Fruit fly (Drosophila melanogaster) whole organism, embryonic: ENCODE results near the gene Prp5.

Experiments used
- Adf1 ChIP-seq: fragments of 200-800 bp; sonication (Bioruptor generic); IDR thresholded peaks from 2 replicates; pipeline ENCODE4 v1.3.6; 2022; ENCODE audit warnings: missing biosample characterization, missing genetic modification characterization
- Awh ChIP-seq: fragments of 200-800 bp; sonication (Bioruptor generic); IDR thresholded peaks from 2 replicates; pipeline ENCODE4, ENCODE4 v1.3.6; 2022; ENCODE audit warnings: missing biosample characterization, missing genetic modification characterization
- BEAF-32 ChIP-seq: fragments of 200-800 bp; sonication (Bioruptor generic); optimal IDR thresholded peaks from 3 replicates; lab custom pipeline; 2017; ENCODE audit warnings: missing biosample characterization, missing genetic modification characterization, mild to moderate bottlenecking, moderate library complexity, missing genetic modification reagents
- CG10321 ChIP-seq: fragments of 200-800 bp; sonication (Bioruptor generic); IDR thresholded peaks from 2 replicates; pipeline ENCODE4 v1.3.6; 2022; ENCODE audit warnings: missing biosample characterization, missing genetic modification characterization
- CG11398 ChIP-seq: fragments of 200-800 bp; sonication (Bioruptor generic); optimal IDR thresholded peaks from 2 replicates; lab custom pipeline; 2016; ENCODE audit warnings: missing biosample characterization, missing genetic modification characterization
- CG12769 ChIP-seq: fragments of 200-800 bp; sonication (Bioruptor generic); optimal IDR thresholded peaks from 2 replicates; lab custom pipeline; 2019; ENCODE audit warnings: missing biosample characterization, mild to moderate bottlenecking, missing genetic modification characterization, moderate library complexity
- CG17186 ChIP-seq: fragments of 200-800 bp; sonication (Bioruptor generic); optimal IDR thresholded peaks from 3 replicates; lab custom pipeline; 2017; ENCODE audit warnings: missing biosample characterization, missing genetic modification reagents, missing genetic modification characterization
- CG17361 ChIP-seq: fragments of 200-800 bp; sonication (Bioruptor generic); IDR thresholded peaks from 3 replicates; pipeline ENCODE4 v1.3.6; 2022; ENCODE audit warnings: missing biosample characterization, missing genetic modification characterization
- CG17612 ChIP-seq: fragments of 200-800 bp; sonication (Bioruptor generic); IDR thresholded peaks from 2 replicates; pipeline ENCODE4 v1.3.6; 2022; ENCODE audit warnings: missing biosample characterization, missing genetic modification characterization
- CG17802 ChIP-seq: fragments of 200-800 bp; sonication (Bioruptor generic); optimal IDR thresholded peaks from 2 replicates; lab custom pipeline; 2018; ENCODE audit warnings: missing biosample characterization, mild to moderate bottlenecking, missing genetic modification characterization, moderate library complexity
- CG17912 ChIP-seq: fragments of 200-800 bp; sonication (Bioruptor generic); optimal IDR thresholded peaks from 2 replicates; lab custom pipeline; 2018; ENCODE audit warnings: missing biosample characterization, mild to moderate bottlenecking, missing genetic modification characterization
- CG18011 ChIP-seq: fragments of 200-800 bp; sonication (Bioruptor generic); optimal IDR thresholded peaks from 2 replicates; lab custom pipeline; 2017; ENCODE audit warnings: missing biosample characterization, missing genetic modification characterization, mild to moderate bottlenecking, moderate library complexity, missing genotype
- CG2889 ChIP-seq: fragments of 200-800 bp; sonication (Bioruptor generic); IDR thresholded peaks from 3 replicates; pipeline ENCODE4 v1.3.6; 2022; ENCODE audit warnings: missing biosample characterization, missing genetic modification characterization
- CG30020 ChIP-seq: fragments of 200-800 bp; optimal IDR thresholded peaks from 2 replicates; lab custom pipeline; 2019; ENCODE audit warnings: missing biosample characterization, mild to moderate bottlenecking, missing genetic modification characterization, moderate library complexity
- CG31224 ChIP-seq: fragments of 200-800 bp; sonication (Bioruptor generic); IDR thresholded peaks from 2 replicates; pipeline ENCODE4 v1.3.6; 2022; ENCODE audit warnings: missing biosample characterization, missing genetic modification characterization
- CG3163 ChIP-seq: fragments of 200-800 bp; sonication (Bioruptor generic); optimal IDR thresholded peaks from 3 replicates; lab custom pipeline; 2016; ENCODE audit warnings: missing biosample characterization, missing genetic modification characterization
- CG42726 ChIP-seq: fragments of 200-800 bp; sonication (Bioruptor generic); IDR thresholded peaks from 2 replicates; pipeline ENCODE4 v1.3.6; 2022; ENCODE audit warnings: missing biosample characterization, missing genetic modification characterization; ENCODE audit not compliant: partially characterized antibody
- CG4360 ChIP-seq: fragments of 200-800 bp; sonication (Bioruptor generic); IDR thresholded peaks from 2 replicates; pipeline ENCODE4 v1.3.6; 2022; ENCODE audit warnings: missing biosample characterization, missing genetic modification characterization
- CG5953 ChIP-seq: fragments of 200-800 bp; sonication (Bioruptor generic); IDR thresholded peaks from 2 replicates; pipeline ENCODE4 v1.3.6; 2022; ENCODE audit warnings: missing biosample characterization, missing genetic modification characterization
- CG6683 ChIP-seq: fragments of 200-800 bp; sonication (Bioruptor generic); optimal IDR thresholded peaks from 2 replicates; lab custom pipeline; 2017; ENCODE audit warnings: missing biosample characterization, mild to moderate bottlenecking, missing genetic modification characterization, missing genetic modification reagents
- CG7745 ChIP-seq: fragments of 200-800 bp; sonication (Bioruptor generic); optimal IDR thresholded peaks from 2 replicates; lab custom pipeline; 2018; ENCODE audit warnings: missing biosample characterization, mild to moderate bottlenecking, missing genetic modification characterization, moderate library complexity
- CG7786 ChIP-seq: fragments of 200-800 bp; sonication (Bioruptor generic); optimal IDR thresholded peaks from 2 replicates; lab custom pipeline; 2016; ENCODE audit warnings: missing biosample characterization, missing genetic modification characterization
- CG7839 ChIP-seq: fragments of 200-800 bp; sonication (Bioruptor generic); optimal IDR thresholded peaks from 3 replicates; lab custom pipeline; 2018; ENCODE audit warnings: missing biosample characterization, mild to moderate bottlenecking, missing genetic modification characterization, moderate library complexity
- CG7987 ChIP-seq: fragments of 200-800 bp; sonication (Bioruptor generic); optimal IDR thresholded peaks from 2 replicates; lab custom pipeline; 2018; ENCODE audit warnings: missing biosample characterization, mild to moderate bottlenecking, missing genetic modification characterization, moderate library complexity
- CG8089 ChIP-seq: fragments of 200-800 bp; sonication (Bioruptor generic); optimal IDR thresholded peaks from 3 replicates; lab custom pipeline; 2016; ENCODE audit warnings: missing biosample characterization, missing genetic modification characterization
- CG9797 ChIP-seq: fragments of 200-800 bp; sonication (Bioruptor generic); optimal IDR thresholded peaks from 3 replicates; lab custom pipeline; 2018; ENCODE audit warnings: missing biosample characterization, mild to moderate bottlenecking, missing genetic modification characterization
- CTCF ChIP-seq: fragments of 200-800 bp; sonication (Bioruptor generic); optimal IDR thresholded peaks from 2 replicates; lab custom pipeline; 2017; ENCODE audit warnings: missing biosample characterization, mild to moderate bottlenecking, missing genetic modification characterization, moderate library complexity
- CoRest ChIP-seq: fragments of 200-800 bp; sonication (Bioruptor generic); optimal IDR thresholded peaks from 3 replicates; lab custom pipeline; 2018; ENCODE audit warnings: missing biosample characterization, mild to moderate bottlenecking, missing genetic modification characterization, moderate library complexity
- ERR ChIP-seq: fragments of 200-800 bp; sonication (Bioruptor generic); optimal IDR thresholded peaks from 2 replicates; lab custom pipeline; 2016; ENCODE audit warnings: missing biosample characterization, missing genetic modification characterization
- HHEX ChIP-seq: fragments of 200-800 bp; sonication (Bioruptor generic); optimal IDR thresholded peaks from 3 replicates; lab custom pipeline; 2017; ENCODE audit warnings: missing biosample characterization, mild to moderate bottlenecking, missing genetic modification characterization, missing genetic modification reagents
- HLH3B ChIP-seq: fragments of 200-800 bp; sonication (Bioruptor generic); IDR thresholded peaks from 2 replicates; pipeline ENCODE4 v1.3.6; 2022; ENCODE audit warnings: missing biosample characterization, missing genetic modification characterization
- MESR4 ChIP-seq: fragments of 200-800 bp; sonication (Bioruptor generic); optimal IDR thresholded peaks from 2 replicates; lab custom pipeline; 2018; ENCODE audit warnings: missing biosample characterization, mild to moderate bottlenecking, missing genetic modification characterization, moderate library complexity
- Mrtf ChIP-seq: fragments of 200-800 bp; sonication (Bioruptor generic); IDR thresholded peaks from 3 replicates; pipeline ENCODE4 v1.3.6; 2022; ENCODE audit warnings: missing biosample characterization, missing genetic modification characterization
- NFAT ChIP-seq: fragments of 200-800 bp; sonication (Bioruptor generic); IDR thresholded peaks from 2 replicates; pipeline ENCODE4 v1.3.6; 2022; ENCODE audit warnings: missing biosample characterization, missing genetic modification characterization
- Sin3A ChIP-seq: fragments of >200 bp; optimal IDR thresholded peaks from 2 replicates; lab custom pipeline; 2018
- Stat92E ChIP-seq, 3 experiments: fragments of >200 bp in 2 of 3; fragments of 200-800 bp in 1 of 3; sonication (Bioruptor generic) in 1 of 3; optimal IDR thresholded peaks; 2 replicates each; lab custom pipeline; 2017 to 2019; ENCODE audit warnings: missing biosample characterization in 3 of 3, missing genetic modification characterization in 3 of 3, mild to moderate bottlenecking in 1 of 3, moderate library complexity in 1 of 3
- Trl ChIP-seq, 3 experiments: fragments of >200 bp in 2 of 3; fragments of 200-800 bp in 1 of 3; sonication (Bioruptor generic) in 1 of 3; optimal IDR thresholded peaks; 2 replicates in 1 of 3; 3 replicates in 2 of 3; lab custom pipeline; 2016 to 2017; ENCODE audit warnings: missing biosample characterization in 1 of 3, missing genetic modification characterization in 1 of 3
- Xrp1 ChIP-seq: fragments of 200-800 bp; sonication (Bioruptor generic); IDR thresholded peaks from 2 replicates; pipeline ENCODE4 v1.3.6; 2022; ENCODE audit warnings: missing biosample characterization, missing genetic modification characterization
- amos ChIP-seq: fragments of 200-800 bp; sonication (Bioruptor generic); IDR thresholded peaks from 2 replicates; pipeline ENCODE4 v1.3.6; 2022; ENCODE audit warnings: missing biosample characterization, missing genetic modification characterization; ENCODE audit not compliant: partially characterized antibody
- dysf ChIP-seq: fragments of 200-800 bp; sonication (Bioruptor generic); IDR thresholded peaks from 3 replicates; pipeline ENCODE4 v1.3.6; 2022; ENCODE audit warnings: missing biosample characterization, missing genetic modification characterization
- eyg ChIP-seq: fragments of 200-800 bp; sonication (Bioruptor generic); optimal IDR thresholded peaks from 3 replicates; lab custom pipeline; 2016; ENCODE audit warnings: missing biosample characterization, missing genetic modification characterization
- grau ChIP-seq: fragments of 200-800 bp; optimal IDR thresholded peaks from 3 replicates; lab custom pipeline; 2019; ENCODE audit warnings: missing biosample characterization, mild to moderate bottlenecking, missing genetic modification characterization, moderate library complexity
- gt ChIP-seq: fragments of 200-800 bp; sonication (Bioruptor generic); IDR thresholded peaks from 2 replicates; pipeline ENCODE4 v1.3.6; 2022; ENCODE audit warnings: missing biosample characterization, missing genetic modification characterization
- ham ChIP-seq: fragments of 200-800 bp; sonication (Bioruptor generic); IDR thresholded peaks from 2 replicates; pipeline ENCODE4 v1.3.6; 2022; ENCODE audit warnings: missing biosample characterization, missing genetic modification characterization
- lilli ChIP-seq: fragments of 200-800 bp; sonication (Bioruptor generic); optimal IDR thresholded peaks from 3 replicates; lab custom pipeline; 2016; ENCODE audit warnings: missing biosample characterization, missing genetic modification characterization
- mirr ChIP-seq: fragments of 200-800 bp; sonication (Bioruptor generic); optimal IDR thresholded peaks from 3 replicates; lab custom pipeline; 2018; ENCODE audit warnings: missing biosample characterization, mild to moderate bottlenecking, missing genetic modification characterization
- nom ChIP-seq: fragments of 200-800 bp; sonication (Bioruptor generic); optimal IDR thresholded peaks from 2 replicates; lab custom pipeline; 2017; ENCODE audit warnings: missing biosample characterization, missing genetic modification characterization, mild to moderate bottlenecking, moderate library complexity, missing genetic modification reagents
- pb ChIP-seq: fragments of 200-800 bp; sonication (Bioruptor generic); optimal IDR thresholded peaks from 3 replicates; lab custom pipeline; 2016; ENCODE audit warnings: missing biosample characterization, missing genetic modification characterization
- ro ChIP-seq: fragments of 200-800 bp; sonication (Bioruptor generic); IDR thresholded peaks from 2 replicates; pipeline ENCODE4 v1.3.6; 2022; ENCODE audit warnings: missing biosample characterization, missing genetic modification characterization
- run ChIP-seq: fragments of 200-800 bp; sonication (Bioruptor generic); optimal IDR thresholded peaks from 3 replicates; lab custom pipeline; 2018; ENCODE audit warnings: missing biosample characterization, mild to moderate bottlenecking, missing genetic modification characterization
- sens ChIP-seq: fragments of 200-800 bp; sonication (Bioruptor generic); peaks from one replicate; lab custom pipeline; 2016; ENCODE audit warnings: missing biosample characterization, missing genetic modification characterization
- sob ChIP-seq: fragments of 200-800 bp; sonication (Bioruptor generic); IDR thresholded peaks from 2 replicates; pipeline ENCODE4 v1.3.6; 2022; ENCODE audit warnings: missing biosample characterization, missing genetic modification characterization
- vfl ChIP-seq: fragments of 200-800 bp; sonication (Bioruptor generic); optimal IDR thresholded peaks from 2 replicates; lab custom pipeline; 2016; ENCODE audit warnings: missing biosample characterization, missing genetic modification characterization

The Prp5 gene

DNA sequence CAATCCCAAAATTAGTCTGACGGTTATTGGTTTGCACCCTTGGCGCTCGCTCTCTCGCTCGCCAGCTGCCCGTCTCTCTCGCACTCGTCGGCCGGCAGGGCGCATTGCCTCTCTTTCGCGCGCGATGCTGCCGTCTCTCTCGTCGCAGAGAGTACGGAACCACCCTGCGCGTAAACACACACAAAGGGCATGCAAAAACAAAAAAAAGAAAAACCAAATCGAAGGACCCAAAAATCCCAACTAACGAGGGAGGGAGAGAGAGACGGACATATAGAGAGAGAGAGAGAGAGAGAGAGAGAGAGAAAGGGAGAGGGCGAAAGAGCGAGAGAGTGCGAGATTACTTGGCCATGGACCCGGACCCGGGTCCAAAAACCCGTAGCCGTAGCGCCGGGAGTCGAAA is 11.4 kb downstream of the Prp5 start:
- TF ChIP-seq Sin3A (lab: Kevin White, UChicago) (no peak), Xrp1 (GFP tag; lab: Robert Waterston, UW) (no peak), CG12769 (tag; lab: Kevin White, UChicago) (no peak), ham (GFP tag; lab: Robert Waterston, UW) (no peak), CG18011 (GFP tag; lab: Kevin White, UChicago) (no peak), Adf1 (0 out of 2 replicates have a peak, but pooled peaks have one; percentile 24), nom (GFP tag; lab: Kevin White, UChicago) (no peak), pb (GFP tag; lab: Kevin White, UChicago) (no peak), CG3163 (GFP tag; lab: Kevin White, UChicago) (no peak), HHEX (GFP tag; lab: Kevin White, UChicago) (no peak), CG31224 (GFP tag; lab: Robert Waterston, UW) (no peak), lilli (no peak), BEAF-32 (no peak), dysf (no peak), CG4360 (GFP tag; lab: Robert Waterston, UW) (no peak), CG17612 (GFP tag; lab: Robert Waterston, UW) (no peak), CG10321 (GFP tag; lab: Robert Waterston, UW) (peak; percentile 83), CTCF (GFP tag; lab: Kevin White, UChicago) (no peak), Awh (GFP tag; lab: Robert Waterston, UW) (no peak), CG7987 (no peak), CG17802 (no peak), CG7745 (no peak), CG7786 (GFP tag; lab: Kevin White, UChicago) (no peak), Mrtf (GFP tag; lab: Robert Waterston, UW) (no peak), sens (GFP tag; lab: Kevin White, UChicago) (peak; percentile 17), gt (GFP tag; lab: Robert Waterston, UW) (no peak), vfl (GFP tag; lab: Kevin White, UChicago) (no peak), CG30020 (tag; lab: Kevin White, UChicago) (no peak), CG5953 (no peak), HLH3B (GFP tag; lab: Robert Waterston, UW) (no peak), ERR (no peak), MESR4 (no peak), NFAT (no peak), CG2889 (no peak), CG42726 (no peak), CG17361 (GFP tag; lab: Robert Waterston, UW) (no peak), sob (GFP tag; lab: Robert Waterston, UW) (no peak), eyg (GFP tag; lab: Kevin White, UChicago) (no peak), CG17186 (no peak), amos (no peak), ro (GFP tag; lab: Robert Waterston, UW) (no peak), Trl (optimal IDR thresholded peaks at IDR 0.05; lab: Kevin White, UChicago) (peak; percentile 29 to 55), Trl (GFP tag; optimal IDR thresholded peaks at IDR 0.05; lab: Kevin White, UChicago) (no peak), CG6683 (GFP tag; lab: Kevin White, UChicago) (no peak), CG7839 (tag; lab: Kevin White, UChicago) (no peak), run (no peak), CG8089 (GFP tag; lab: Kevin White, UChicago) (no peak), Stat92E (GFP tag; optimal IDR thresholded peaks at IDR 0.05; lab: Kevin White, UChicago) (no peak), CG9797 (GFP tag; lab: Kevin White, UChicago) (no peak), CG11398 (GFP tag; lab: Kevin White, UChicago) (no peak), grau (no peak), mirr (GFP tag; lab: Kevin White, UChicago) (no peak), CoRest (peak; percentile 31), CG17912 (GFP tag; lab: Kevin White, UChicago) (no peak)
